Worm (Caenorhabditis elegans) whole organism, mixed stage, embryonic: ENCODE measurements around the gene math-45.

ENCODE experiments used
- elt-1 ChIP-seq: sonication (generic microtip); optimal IDR thresholded peaks from 2 replicates; lab custom pipeline; 2017; ENCODE audit warnings: missing genetic modification characterization, mild to moderate bottlenecking, missing compliant biosample characterization, antibody characterized with exemption, moderate library complexity, borderline replicate concordance; ENCODE audit not compliant: insufficient read depth
- elt-3 ChIP-seq: fragments of 150-350 bp; optimal IDR thresholded peaks from 2 replicates; lab custom pipeline; 2014; ENCODE audit warnings: missing biosample characterization, missing genetic modification characterization
- lsy-2 ChIP-seq: fragments of 150-350 bp; optimal IDR thresholded peaks from 2 replicates; lab custom pipeline; 2014; ENCODE audit warnings: missing biosample characterization, missing genetic modification characterization
- nhr-12 ChIP-seq: fragments of 150-350 bp; optimal IDR thresholded peaks from 2 replicates; lab custom pipeline; 2014; ENCODE audit warnings: missing biosample characterization, missing genetic modification characterization
- nhr-28 ChIP-seq: fragments of 150-350 bp; optimal IDR thresholded peaks from 2 replicates; lab custom pipeline; 2014; ENCODE audit warnings: missing biosample characterization, missing genetic modification characterization
- unc-62 ChIP-seq: fragments of 150-350 bp; optimal IDR thresholded peaks from 2 replicates; lab custom pipeline; 2014; ENCODE audit warnings: missing biosample characterization, missing genetic modification reagents, missing genetic modification characterization

- TF ChIP-seq elt-1 (tag; lab: Kevin White, UChicago): no peak
- no peak for TF ChIP-seq nhr-12 (tag; lab: Kevin White, UChicago)
- no peak for TF ChIP-seq unc-62 (GFP tag; lab: Kevin White, UChicago)
- no peak for TF ChIP-seq elt-3
- TF ChIP-seq nhr-28 (tag; lab: Kevin White, UChicago): no peak
- no peak for TF ChIP-seq lsy-2 (tag; lab: Kevin White, UChicago)
These were observed 41.9 kb downstream of the math-45 start for ce11 chrII:1475328-1475727.
